Fruit fly (Drosophila melanogaster): Measurements from ENCODE around the gene Dpck.
A peak's percentile ranks its signal among the peaks of the same experiment; 100 is the strongest.

Dpck gene

DNA sequence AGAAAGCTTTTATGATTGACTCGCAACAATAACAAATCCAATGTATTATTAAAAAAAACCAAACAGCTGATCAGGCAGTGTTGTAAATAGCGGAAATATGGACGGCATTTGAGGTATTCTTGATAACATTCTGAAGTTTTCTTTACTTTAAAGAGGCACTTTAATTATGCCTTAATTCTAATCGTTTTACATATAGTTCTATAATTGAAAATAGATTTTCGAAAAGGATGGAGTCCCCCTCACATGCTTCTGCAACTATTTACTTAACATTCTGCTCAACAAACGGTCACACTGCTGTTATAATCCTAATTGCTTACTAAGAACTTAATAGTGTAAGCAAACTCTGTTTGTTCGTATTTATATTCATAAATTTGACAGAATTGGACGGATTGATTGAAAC, 46.0 kb downstream of the Dpck start, which contains the start of gene CG10068 (continued):
- TF ChIP-seq CG1233 (GFP tag; optimal IDR thresholded peaks at IDR 0.05), result peak; percentile 84
- peak; percentile 96 for TF ChIP-seq CG8924 (tag; optimal IDR thresholded peaks at IDR 0.05)
- peak; percentile 85 for TF ChIP-seq exex (tag; optimal IDR thresholded peaks at IDR 0.05)
- no peak for TF ChIP-seq eve (GFP tag; optimal IDR thresholded peaks at IDR 0.05)
- peak; percentile 88 for TF ChIP-seq HLH54F (GFP tag; optimal IDR thresholded peaks at IDR 0.05)
- TF ChIP-seq Bdp1 (GFP tag; optimal IDR thresholded peaks at IDR 0.05), result peak; percentile 90
- peak; percentile 77 for TF ChIP-seq CG6854 (GFP tag; optimal IDR thresholded peaks at IDR 0.05)
- peak; percentile 84 for TF ChIP-seq HHEX (GFP tag; optimal IDR thresholded peaks at IDR 0.05)
- TF ChIP-seq ind (GFP tag; optimal IDR thresholded peaks at IDR 0.05), result peak; percentile 83
- TF ChIP-seq dmrt11E (tag; optimal IDR thresholded peaks at IDR 0.05), result peak; percentile 90
- TF ChIP-seq ftz-f1 (GFP tag; optimal IDR thresholded peaks at IDR 0.05), result no peak
- TF ChIP-seq CG11560 (tag; IDR thresholded peaks at IDR 0.05), result no peak
- peak; percentile 91 for TF ChIP-seq CG18262 (tag; optimal IDR thresholded peaks at IDR 0.05)
- peak; percentile 58; the same call in 1 of the 3 replicates for TF ChIP-seq CG6175 (GFP tag; IDR thresholded peaks at IDR 0.05)
- TF ChIP-seq vvl (GFP tag; IDR thresholded peaks at IDR 0.05), result peak; percentile 98
- peak; percentile 97 for TF ChIP-seq Xrp1 (GFP tag; IDR thresholded peaks at IDR 0.05)
- peak; percentile 94 to 96 for TF ChIP-seq crp (GFP tag; optimal IDR thresholded peaks at IDR 0.05)
- TF ChIP-seq Bgb (GFP tag; IDR thresholded peaks at IDR 0.05; ENCODE audit: partially characterized antibody), result no peak
- TF ChIP-seq trh (GFP tag; optimal IDR thresholded peaks at IDR 0.05), result peak; percentile 68
- TF ChIP-seq CG14050 (GFP tag; IDR thresholded peaks at IDR 0.05), result peak; percentile 89
- TF ChIP-seq Antp (GFP tag; optimal IDR thresholded peaks at IDR 0.05), result peak; percentile 82
- TF ChIP-seq Hand (GFP tag; optimal IDR thresholded peaks at IDR 0.05), result peak; percentile 54
- TF ChIP-seq CG17802 (tag; optimal IDR thresholded peaks at IDR 0.05), result peak; percentile 69
- peak; percentile 92 for TF ChIP-seq CHES-1-like (GFP tag; optimal IDR thresholded peaks at IDR 0.05)
- TF ChIP-seq repo (GFP tag; optimal IDR thresholded peaks at IDR 0.05), result peak; percentile 72
- peak; percentile 83; the same call in 1 of the 2 replicates for TF ChIP-seq CG4404 (GFP tag; IDR thresholded peaks at IDR 0.05)
- peak in 1 of 2 experiments; percentile 80 for TF ChIP-seq tll (GFP tag; optimal IDR thresholded peaks at IDR 0.05)
- TF ChIP-seq CG13424 (tag; optimal IDR thresholded peaks at IDR 0.05), result peak; percentile 88
- peak; percentile 13 for TF ChIP-seq grn (GFP tag; optimal IDR thresholded peaks at IDR 0.05)
- peak; percentile 88 for TF ChIP-seq Ada2b (GFP tag; IDR thresholded peaks at IDR 0.05)
- peak; percentile 87 for TF ChIP-seq Ets97D (GFP tag; optimal IDR thresholded peaks at IDR 0.05)
- TF ChIP-seq her (GFP tag; optimal IDR thresholded peaks at IDR 0.05), result peak; percentile 75
- no peak for TF ChIP-seq CG7745 (tag; optimal IDR thresholded peaks at IDR 0.05)
- peak; percentile 93 for TF ChIP-seq HLH3B (GFP tag; IDR thresholded peaks at IDR 0.05)
- TF ChIP-seq CG8089 (GFP tag; optimal IDR thresholded peaks at IDR 0.05), result peak; percentile 78
- TF ChIP-seq CoRest (tag; optimal IDR thresholded peaks at IDR 0.05), result peak; percentile 88
- peak; percentile 84 for TF ChIP-seq CG4820 (GFP tag; optimal IDR thresholded peaks at IDR 0.05)
- peak; percentile 43 for TF ChIP-seq Hmx (GFP tag; optimal IDR thresholded peaks at IDR 0.05)
- TF ChIP-seq CG18619 (GFP tag; optimal IDR thresholded peaks at IDR 0.05), result peak; percentile 77
- TF ChIP-seq Dref (GFP tag; IDR thresholded peaks at IDR 0.05), result no peak
- TF ChIP-seq ranshi (GFP tag; IDR thresholded peaks at IDR 0.05), result peak; percentile 91
- TF ChIP-seq wek (GFP tag; optimal IDR thresholded peaks at IDR 0.05), result peak; percentile 99
- no peak for TF ChIP-seq dan (GFP tag; IDR thresholded peaks at IDR 0.05)
- TF ChIP-seq CG5953 (GFP tag; IDR thresholded peaks at IDR 0.05), result peak; percentile 89
- peak; percentile 77 for TF ChIP-seq CG13296 (GFP tag; optimal IDR thresholded peaks at IDR 0.05)
- TF ChIP-seq CG17186 (GFP tag; optimal IDR thresholded peaks at IDR 0.05), result peak; percentile 72
- no peak for TF ChIP-seq inv (GFP tag; IDR thresholded peaks at IDR 0.05; ENCODE audit: partially characterized antibody)
- peak; percentile 81 for TF ChIP-seq CG7786 (GFP tag; optimal IDR thresholded peaks at IDR 0.05)
- TF ChIP-seq dmrt99B (tag; optimal IDR thresholded peaks at IDR 0.05), result peak; percentile 87
- TF ChIP-seq CG2202 (tag; optimal IDR thresholded peaks at IDR 0.05), result peak; percentile 87
- TF ChIP-seq pros (GFP tag; optimal IDR thresholded peaks at IDR 0.05), result peak; percentile 23

All from whole organism, embryonic.